Worm (Caenorhabditis elegans): ENCODE results near the gene Y43D4A.1.

Y43D4A.1 gene

ce11 chrIV:16775925-16776324, 32.3 kb downstream of the Y43D4A.1 start (continued):
- TF ChIP-seq nfya-1 (tag; optimal IDR thresholded peaks at IDR 0.05; ENCODE audit: borderline replicate concordance, insufficient read depth), result no peak
- no peak for TF ChIP-seq egl-44 (GFP tag; IDR thresholded peaks at IDR 0.05)
- no peak for TF ChIP-seq F57C9.4 (tag; optimal IDR thresholded peaks at IDR 0.05)
- peak; percentile 71 for TF ChIP-seq D2030.7 (GFP tag; IDR thresholded peaks at IDR 0.05)
- no peak for TF ChIP-seq lin-40 (tag; optimal IDR thresholded peaks at IDR 0.05)
- TF ChIP-seq B0261.1 (tag; optimal IDR thresholded peaks at IDR 0.05), result peak; percentile 92
- TF ChIP-seq sea-2 (GFP tag; IDR thresholded peaks at IDR 0.05), result no peak
- TF ChIP-seq lin-35 (GFP tag; optimal IDR thresholded peaks at IDR 0.05), result peak in 1 of 3 experiments; percentile 49
- TF ChIP-seq ceh-91 (GFP tag; IDR thresholded peaks at IDR 0.05), result no peak
- TF ChIP-seq hsf-1 (GFP tag; IDR thresholded peaks at IDR 0.05), result no peak
- no peak for TF ChIP-seq egl-18 (GFP tag; IDR thresholded peaks at IDR 0.05)
- TF ChIP-seq zfh-2 (GFP tag; conservative IDR thresholded peaks at IDR 0.05), result no peak
- no peak for TF ChIP-seq snpc-1.1 (tag; optimal IDR thresholded peaks at IDR 0.05; ENCODE audit: insufficient read depth)
- peak; percentile 50 for TF ChIP-seq repo-1 (tag; optimal IDR thresholded peaks at IDR 0.05)
- no peak for TF ChIP-seq Y67H2A.10 (GFP tag; conservative IDR thresholded peaks at IDR 0.05)
- no peak for TF ChIP-seq dpff-1 (tag; optimal IDR thresholded peaks at IDR 0.05)
- no peak for TF ChIP-seq nhr-80 (tag; optimal IDR thresholded peaks at IDR 0.05)
- peak; percentile 62 for TF ChIP-seq hlh-12 (tag; optimal IDR thresholded peaks at IDR 0.05)
- TF ChIP-seq cebp-1 (GFP tag; IDR thresholded peaks at IDR 0.05), result no peak
- TF ChIP-seq cebp-1 (tag; optimal IDR thresholded peaks at IDR 0.05), result no peak
- TF ChIP-seq F33H1.4 (GFP tag; IDR thresholded peaks at IDR 0.05), result no peak
- no peak for TF ChIP-seq C06A6.2 (GFP tag; conservative IDR thresholded peaks at IDR 0.05)
- TF ChIP-seq Y95B8A.8 (GFP tag; IDR thresholded peaks at IDR 0.05), result 0 out of 2 replicates have a peak, but pooled peaks have one; percentile 34
- peak; percentile 87 for TF ChIP-seq snpc-3.4 (tag; optimal IDR thresholded peaks at IDR 0.05)
- no peak for TF ChIP-seq Y79H2A.3 (GFP tag; conservative IDR thresholded peaks at IDR 0.05)
- TF ChIP-seq bed-2 (GFP tag; IDR thresholded peaks at IDR 0.05), result no peak
- TF ChIP-seq mxl-1 (tag; optimal IDR thresholded peaks at IDR 0.05), result peak; percentile 70
- no peak for TF ChIP-seq hmg-20 (GFP tag; IDR thresholded peaks at IDR 0.05)
- no peak for TF ChIP-seq zim-3 (tag; optimal IDR thresholded peaks at IDR 0.05)
- no peak for TF ChIP-seq cebp-2 (GFP tag; IDR thresholded peaks at IDR 0.05)
- TF ChIP-seq F49E8.2 (tag; optimal IDR thresholded peaks at IDR 0.05; ENCODE audit: insufficient read depth), result peak; percentile 45
- no peak for TF ChIP-seq nfya-2 (GFP tag; IDR thresholded peaks at IDR 0.05)
- TF ChIP-seq F10E7.11 (tag; optimal IDR thresholded peaks at IDR 0.05), result no peak
- TF ChIP-seq B0336.3 (GFP tag; IDR thresholded peaks at IDR 0.05), result no peak
- TF ChIP-seq madf-3 (GFP tag; IDR thresholded peaks at IDR 0.05), result 0 out of 2 replicates have a peak, but pooled peaks have one; percentile 26
- 0 out of 2 replicates have a peak, but pooled peaks have one; percentile 8 for TF ChIP-seq hlh-26 (GFP tag; conservative IDR thresholded peaks at IDR 0.05)
- TF ChIP-seq nhr-179 (tag; optimal IDR thresholded peaks at IDR 0.05), result peak; percentile 6
- TF ChIP-seq C17E4.6 (GFP tag; IDR thresholded peaks at IDR 0.05), result no peak
- TF ChIP-seq F37B4.10 (GFP tag; IDR thresholded peaks at IDR 0.05), result no peak
- TF ChIP-seq atf-7 (tag; optimal IDR thresholded peaks at IDR 0.05), result no peak
- no peak for TF ChIP-seq nfyb-1 (GFP tag; IDR thresholded peaks at IDR 0.05)
- TF ChIP-seq F23B12.7 (tag; optimal IDR thresholded peaks at IDR 0.05; ENCODE audit: insufficient read depth), result peak; percentile 93
- peak; percentile 51 for TF ChIP-seq ztf-18 (tag; optimal IDR thresholded peaks at IDR 0.05)
- peak; percentile 16 for TF ChIP-seq somi-1 (GFP tag; optimal IDR thresholded peaks at IDR 0.05)
- no peak for TF ChIP-seq ets-4 (GFP tag; optimal IDR thresholded peaks at IDR 0.05)
- no peak for TF ChIP-seq ceh-79 (tag; optimal IDR thresholded peaks at IDR 0.05)
- TF ChIP-seq Y56A3A.18 (GFP tag; IDR thresholded peaks at IDR 0.05), result 0 out of 2 replicates have a peak, but pooled peaks have one; percentile 41
- TF ChIP-seq ekl-4 (GFP tag; IDR thresholded peaks at IDR 0.05), result peak; percentile 31; the same call in 1 of the 2 replicates
- TF ChIP-seq ztf-3 (GFP tag; optimal IDR thresholded peaks at IDR 0.05), result no peak
